Worm (Caenorhabditis elegans): ENCODE results near the gene clec-256.
"Not testable (repeated sequence)": the region's sequence is repeated elsewhere in the genome, so short reads cannot be mapped to it uniquely, and the experiment has no call there.

clec-256 gene

ce11 chrV:18761078-18761477 lies 10.4 kb upstream of the clec-256 start, which contains the start of gene F11D11.4:
TSS of gene F11D11.4 (plus strand) at chrV:18761378.
- TF ChIP-seq ztf-23 (GFP tag; IDR thresholded peaks at IDR 0.05) (no peak), cog-1 (tag; optimal IDR thresholded peaks at IDR 0.05) (no peak), ztf-29 (GFP tag; IDR thresholded peaks at IDR 0.05) (no peak), klf-2 (GFP tag; conservative IDR thresholded peaks at IDR 0.05) (no peak), tab-1 (GFP tag; IDR thresholded peaks at IDR 0.05) (no peak), flt-1 (GFP tag; IDR thresholded peaks at IDR 0.05) (no peak), T22C8.4 (GFP tag; IDR thresholded peaks at IDR 0.05) (no peak), ref-1 (GFP tag; conservative IDR thresholded peaks at IDR 0.05) (no peak), med-1 (GFP tag; optimal IDR thresholded peaks at IDR 0.05; ENCODE audit: insufficient read depth) (no peak)

DNA sequence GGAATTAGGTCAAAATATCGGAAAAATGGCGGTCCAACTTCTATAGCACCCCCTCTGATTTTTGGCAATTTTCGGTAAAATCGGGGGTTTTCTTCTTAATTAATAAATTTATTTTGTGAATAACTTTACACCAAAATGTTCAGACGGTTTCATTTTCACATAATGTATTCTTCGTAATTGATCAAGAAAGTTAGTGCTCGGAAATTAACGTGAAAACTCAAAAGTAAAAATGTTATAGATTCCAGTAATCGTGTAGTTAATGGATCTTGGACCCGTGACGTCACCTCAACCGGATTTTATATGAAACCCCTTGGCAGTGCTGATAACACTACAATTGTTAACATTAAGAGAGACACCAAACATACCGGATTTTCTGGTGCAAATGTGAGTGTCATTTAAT lies 9.4 kb upstream of the clec-256 start, which contains the start of gene F11D11.22:
F11D11.22 (plus strand) TSS at position 301 of the 400 bp plus-strand sequence.
- not testable (repeated sequence) for TF ChIP-seq med-1 (GFP tag; optimal IDR thresholded peaks at IDR 0.05; ENCODE audit: insufficient read depth); cog-1 (tag; optimal IDR thresholded peaks at IDR 0.05); ztf-29 (GFP tag; IDR thresholded peaks at IDR 0.05)

- TF ChIP-seq ztf-23 (GFP tag; IDR thresholded peaks at IDR 0.05) (no peak), tab-1 (GFP tag; IDR thresholded peaks at IDR 0.05) (no peak), cog-1 (tag; optimal IDR thresholded peaks at IDR 0.05) (no peak), ref-1 (GFP tag; conservative IDR thresholded peaks at IDR 0.05) (no peak)
These were observed 1.6 kb upstream of the clec-256 start for ce11 chrV:18769902-18770301.

ce11 chrV:18770623-18771022 lies 867 bp upstream of the clec-256 start, which contains the start of gene clec-255:
TSS of gene clec-255 (minus strand) at chrV:18770723.
- no peak for TF ChIP-seq T22C8.4 (GFP tag; IDR thresholded peaks at IDR 0.05)
- no peak for TF ChIP-seq ztf-23 (GFP tag; IDR thresholded peaks at IDR 0.05)
- TF ChIP-seq flt-1 (GFP tag; IDR thresholded peaks at IDR 0.05), result no peak
- TF ChIP-seq cog-1 (tag; optimal IDR thresholded peaks at IDR 0.05), result no peak
- TF ChIP-seq klf-2 (GFP tag; conservative IDR thresholded peaks at IDR 0.05), result no peak
- TF ChIP-seq med-1 (GFP tag; optimal IDR thresholded peaks at IDR 0.05; ENCODE audit: insufficient read depth), result no peak
- TF ChIP-seq ztf-29 (GFP tag; IDR thresholded peaks at IDR 0.05), result no peak
- TF ChIP-seq tab-1 (GFP tag; IDR thresholded peaks at IDR 0.05), result no peak
- no peak for TF ChIP-seq ref-1 (GFP tag; conservative IDR thresholded peaks at IDR 0.05)

DNA sequence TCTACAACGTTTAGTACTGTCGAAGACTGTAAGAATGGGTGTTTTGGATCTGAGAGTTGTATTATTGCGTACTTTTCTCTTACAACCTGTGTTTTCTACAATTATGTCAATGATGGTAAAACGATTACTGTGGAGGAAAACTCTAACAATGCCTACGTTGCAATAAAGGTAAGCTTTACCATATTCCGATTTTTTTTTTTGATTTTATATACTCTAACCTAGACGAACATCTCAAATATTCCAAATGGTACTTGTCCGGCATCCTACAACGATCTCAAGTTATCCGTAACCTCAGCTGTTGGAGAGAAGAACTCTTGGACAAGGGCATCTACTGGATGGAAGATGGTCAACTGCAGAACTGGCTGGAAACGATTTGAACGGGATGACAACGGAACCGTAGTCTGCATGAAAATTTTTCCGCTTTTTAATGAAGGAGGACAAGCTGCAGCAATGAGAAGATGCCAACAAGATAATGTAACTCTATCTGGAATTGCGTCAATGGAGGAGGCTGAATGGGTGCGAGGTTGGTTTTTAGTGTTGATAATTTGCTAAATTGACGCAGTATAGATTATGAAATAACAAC lies 405 bp downstream of the clec-256 start:
- TF ChIP-seq med-1 (GFP tag; optimal IDR thresholded peaks at IDR 0.05; ENCODE audit: insufficient read depth), result no peak
- no peak for TF ChIP-seq cog-1 (tag; optimal IDR thresholded peaks at IDR 0.05)
- TF ChIP-seq ztf-29 (GFP tag; IDR thresholded peaks at IDR 0.05), result no peak
- no peak for TF ChIP-seq tab-1 (GFP tag; IDR thresholded peaks at IDR 0.05)
- TF ChIP-seq ztf-23 (GFP tag; IDR thresholded peaks at IDR 0.05), result no peak
- no peak for TF ChIP-seq ref-1 (GFP tag; conservative IDR thresholded peaks at IDR 0.05)
- TF ChIP-seq T22C8.4 (GFP tag; IDR thresholded peaks at IDR 0.05), result no peak
- no peak for TF ChIP-seq klf-2 (GFP tag; conservative IDR thresholded peaks at IDR 0.05)
- no peak for TF ChIP-seq flt-1 (GFP tag; IDR thresholded peaks at IDR 0.05)

- no peak for TF ChIP-seq ztf-29 (GFP tag; IDR thresholded peaks at IDR 0.05)
- TF ChIP-seq flt-1 (GFP tag; IDR thresholded peaks at IDR 0.05), result no peak
- TF ChIP-seq ztf-23 (GFP tag; IDR thresholded peaks at IDR 0.05), result no peak
- no peak for TF ChIP-seq klf-2 (GFP tag; conservative IDR thresholded peaks at IDR 0.05)
- no peak for TF ChIP-seq T22C8.4 (GFP tag; IDR thresholded peaks at IDR 0.05)
- TF ChIP-seq cog-1 (tag; optimal IDR thresholded peaks at IDR 0.05), result no peak
- no peak for TF ChIP-seq med-1 (GFP tag; optimal IDR thresholded peaks at IDR 0.05; ENCODE audit: insufficient read depth)
- no peak for TF ChIP-seq ref-1 (GFP tag; conservative IDR thresholded peaks at IDR 0.05)
- no peak for TF ChIP-seq tab-1 (GFP tag; IDR thresholded peaks at IDR 0.05)
These were observed 1.3 kb downstream of the clec-256 start, which contains the start of gene clec-257 for ce11 chrV:18772761-18773160. TSS of gene clec-257 (plus strand) at chrV:18773061.

- TF ChIP-seq tab-1 (GFP tag; IDR thresholded peaks at IDR 0.05) (no peak), ztf-29 (GFP tag; IDR thresholded peaks at IDR 0.05) (no peak), cog-1 (tag; optimal IDR thresholded peaks at IDR 0.05) (no peak), klf-2 (GFP tag; conservative IDR thresholded peaks at IDR 0.05) (no peak), med-1 (GFP tag; optimal IDR thresholded peaks at IDR 0.05; ENCODE audit: insufficient read depth) (no peak), T22C8.4 (GFP tag; IDR thresholded peaks at IDR 0.05) (no peak), ztf-23 (GFP tag; IDR thresholded peaks at IDR 0.05) (no peak), flt-1 (GFP tag; IDR thresholded peaks at IDR 0.05) (no peak), ref-1 (GFP tag; conservative IDR thresholded peaks at IDR 0.05) (no peak)
These were observed 4.8 kb downstream of the clec-256 start, which contains the start of gene Y17D7B.4 for ce11 chrV:18776245-18776737. TSS of gene Y17D7B.4 (minus strand) at chrV:18776687.

- TF ChIP-seq ref-1 (GFP tag; conservative IDR thresholded peaks at IDR 0.05) (no peak), cog-1 (tag; optimal IDR thresholded peaks at IDR 0.05) (no peak), med-1 (GFP tag; optimal IDR thresholded peaks at IDR 0.05; ENCODE audit: insufficient read depth) (no peak), ztf-29 (GFP tag; IDR thresholded peaks at IDR 0.05) (no peak), T22C8.4 (GFP tag; IDR thresholded peaks at IDR 0.05) (no peak), klf-2 (GFP tag; conservative IDR thresholded peaks at IDR 0.05) (no peak), flt-1 (GFP tag; IDR thresholded peaks at IDR 0.05) (no peak), ztf-23 (GFP tag; IDR thresholded peaks at IDR 0.05) (no peak), tab-1 (GFP tag; IDR thresholded peaks at IDR 0.05) (no peak)
These were observed 9.1 kb downstream of the clec-256 start for ce11 chrV:18780605-18781004.

ce11 chrV:18782747-18783146 lies 11.3 kb downstream of the clec-256 start:
- no peak for TF ChIP-seq ztf-29 (GFP tag; IDR thresholded peaks at IDR 0.05)
- TF ChIP-seq flt-1 (GFP tag; IDR thresholded peaks at IDR 0.05), result no peak
- TF ChIP-seq T22C8.4 (GFP tag; IDR thresholded peaks at IDR 0.05), result no peak
- TF ChIP-seq med-1 (GFP tag; optimal IDR thresholded peaks at IDR 0.05; ENCODE audit: insufficient read depth), result no peak
- TF ChIP-seq ztf-23 (GFP tag; IDR thresholded peaks at IDR 0.05), result no peak
- no peak for TF ChIP-seq klf-2 (GFP tag; conservative IDR thresholded peaks at IDR 0.05)

DNA sequence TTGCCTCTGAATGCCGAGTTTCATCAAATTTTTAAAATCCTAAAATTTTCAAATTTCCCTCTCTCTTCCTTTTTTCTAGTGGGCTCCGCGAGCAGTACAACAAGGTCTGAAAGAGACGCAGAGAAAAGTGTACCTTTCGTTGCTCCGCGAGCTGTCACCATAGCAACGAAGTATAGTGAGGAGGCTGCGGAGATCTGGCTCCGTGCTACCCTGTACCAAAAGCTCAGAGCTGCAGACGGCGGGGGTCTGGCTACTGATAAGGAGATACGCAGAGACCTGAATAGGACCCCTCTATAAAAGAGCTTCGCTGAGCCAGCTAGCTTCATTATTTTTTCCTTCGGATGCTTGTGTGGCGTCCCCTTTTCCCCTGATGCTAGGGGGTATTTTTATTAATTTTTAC lies 12.0 kb downstream of the clec-256 start, which contains the start of gene Y17D7B.10:
Y17D7B.10 (plus strand) TSS at position 243 of the 400 bp plus-strand sequence.
- TF ChIP-seq flt-1 (GFP tag; IDR thresholded peaks at IDR 0.05) (no peak), ztf-29 (GFP tag; IDR thresholded peaks at IDR 0.05) (no peak), ref-1 (GFP tag; conservative IDR thresholded peaks at IDR 0.05) (no peak), T22C8.4 (GFP tag; IDR thresholded peaks at IDR 0.05) (no peak), klf-2 (GFP tag; conservative IDR thresholded peaks at IDR 0.05) (no peak), ztf-23 (GFP tag; IDR thresholded peaks at IDR 0.05) (no peak), tab-1 (GFP tag; IDR thresholded peaks at IDR 0.05) (no peak), cog-1 (tag; optimal IDR thresholded peaks at IDR 0.05) (no peak), med-1 (GFP tag; optimal IDR thresholded peaks at IDR 0.05; ENCODE audit: insufficient read depth) (no peak)

All from whole organism, midembryonic.